Fruit fly (Drosophila melanogaster): Measurements from ENCODE around the gene CG9215.

- TF ChIP-seq caup (GFP tag; optimal IDR thresholded peaks at IDR 0.05; ENCODE audit: severe bottlenecking) (no peak), ci (GFP tag; IDR thresholded peaks at IDR 0.05) (no peak), CG15601 (tag; optimal IDR thresholded peaks at IDR 0.05) (no peak), nerfin-2 (GFP tag; IDR thresholded peaks at IDR 0.05; ENCODE audit: partially characterized antibody) (no peak)
These were observed 39.1 kb downstream of the CG9215 start for dm6 chrX:15543479-15544044.

Data from whole organism, embryonic.